Fruit fly (Drosophila melanogaster): ENCODE measurements around the gene CG13658.

DNA sequence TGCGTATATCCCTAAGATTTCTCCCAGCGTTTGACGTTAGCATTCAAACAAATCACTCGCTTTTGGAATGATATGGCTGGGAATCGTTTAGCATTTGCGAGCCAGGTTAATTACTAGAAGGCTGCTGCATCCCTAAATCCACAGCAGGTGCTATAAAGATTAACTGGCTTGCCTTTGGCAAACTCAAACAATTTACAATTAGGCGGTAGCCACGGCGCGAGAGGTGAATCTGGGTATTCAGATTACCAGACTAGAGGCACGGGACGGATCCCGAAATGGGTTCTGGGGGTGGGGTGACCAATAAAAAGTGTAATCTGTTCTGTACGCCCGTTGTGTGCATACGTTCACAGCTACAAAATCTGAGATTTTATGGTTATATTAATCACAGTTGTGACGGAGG is 6.1 kb upstream of the CG13658 start, which contains the start of gene CG11892:
- TF ChIP-seq h (GFP tag; optimal IDR thresholded peaks at IDR 0.05) (no peak), Dfd (GFP tag; optimal IDR thresholded peaks at IDR 0.05) (no peak), brk (GFP tag; optimal IDR thresholded peaks at IDR 0.05) (no peak), jim (GFP tag; optimal IDR thresholded peaks at IDR 0.05) (no peak), dmrt93B (GFP tag; optimal IDR thresholded peaks at IDR 0.05) (no peak), CG9705 (GFP tag; optimal IDR thresholded peaks at IDR 0.05) (no peak), fru (GFP tag; optimal IDR thresholded peaks at IDR 0.05) (peak; percentile 50), CrebA (GFP tag; optimal IDR thresholded peaks at IDR 0.05; ENCODE audit: borderline replicate concordance) (no peak)

Measured in whole organism, wandering third instar larva.